Worm (Caenorhabditis elegans) whole organism, late embryonic: ENCODE measurements around the gene T02B11.3.
"Not testable (repeated sequence)": the region's sequence is repeated elsewhere in the genome, so short reads cannot be mapped to it uniquely, and the experiment has no call there.

Source experiments
- ceh-19 ChIP-seq: fragments of 200-800 bp; sonication (Bioruptor generic); optimal IDR thresholded peaks from 2 replicates; lab custom pipeline; 2018; ENCODE audit warnings: mild to moderate bottlenecking, missing genetic modification characterization, missing compliant biosample characterization
- pha-2 ChIP-seq: sonication (generic microtip); optimal IDR thresholded peaks from 2 replicates; lab custom pipeline; 2017; ENCODE audit warnings: mild to moderate bottlenecking, missing genetic modification characterization, missing compliant biosample characterization

DNA sequence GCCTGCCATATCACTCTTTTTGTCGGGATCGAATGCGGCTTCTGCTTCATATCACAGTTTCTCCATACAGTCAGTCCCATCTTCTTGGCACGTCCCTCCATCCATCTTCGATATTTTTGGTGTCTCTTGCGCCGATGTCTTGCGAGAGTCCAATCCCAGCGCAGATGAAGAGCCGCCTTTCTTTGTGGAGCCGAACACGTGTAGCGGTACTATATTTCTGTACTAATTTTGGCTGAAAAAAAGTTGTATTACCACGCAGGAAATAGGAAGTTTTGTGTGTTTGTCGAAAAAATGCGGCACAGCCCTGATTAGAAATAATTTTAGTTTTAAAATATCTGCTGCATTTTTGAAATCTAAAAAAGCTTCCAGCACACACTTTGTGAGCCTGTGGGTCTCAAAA is 23.5 kb downstream of the T02B11.3 start, which contains the start of gene K09C6.8:
- not testable (repeated sequence) for TF ChIP-seq ceh-19 (GFP tag; lab: Kevin White, UChicago); pha-2 (tag; lab: Kevin White, UChicago)
